Fruit fly (Drosophila melanogaster): ENCODE results near the gene CG43248.

DNA sequence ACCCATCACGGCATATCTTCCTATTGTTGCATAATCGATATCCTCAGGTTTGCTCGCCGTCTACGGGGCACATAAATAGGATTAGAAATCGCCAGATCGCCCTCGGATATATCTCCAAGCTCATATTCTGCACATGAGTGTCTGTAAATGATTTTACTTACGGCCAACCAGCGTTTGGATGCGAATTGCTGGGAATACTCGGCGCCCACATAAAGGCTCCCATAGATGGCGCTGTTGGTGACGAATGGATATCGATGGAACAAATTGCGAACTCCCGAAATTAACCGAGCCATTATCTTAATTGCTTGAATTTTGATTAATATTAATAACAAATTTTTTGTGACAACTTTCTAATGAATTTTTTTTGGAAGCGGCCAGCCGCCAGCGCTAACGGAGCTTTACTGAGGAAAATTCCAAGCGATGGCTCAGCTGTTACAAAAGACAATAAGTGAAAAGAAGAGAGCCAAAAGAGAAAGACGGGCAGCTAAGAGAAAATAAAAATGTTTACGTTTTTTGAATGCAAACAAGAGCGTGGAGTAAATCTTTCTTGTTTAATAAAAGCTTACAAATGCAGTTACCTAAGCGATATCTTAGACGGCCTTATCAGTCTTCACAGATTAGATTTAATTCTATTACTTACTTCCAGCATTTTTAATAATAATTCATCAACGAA is 36.5 kb downstream of the CG43248 start:
- TF ChIP-seq CG8478 (optimal IDR thresholded peaks at IDR 0.05) (no peak), usp (GFP tag; optimal IDR thresholded peaks at IDR 0.05) (no peak), EcR (GFP tag; optimal IDR thresholded peaks at IDR 0.05) (no peak), psq (optimal IDR thresholded peaks at IDR 0.05) (no peak)
